Worm (Caenorhabditis elegans) whole organism, mixed stage, embryonic: Measurements from ENCODE around the gene lron-13.

Experiments
- cnd-1 ChIP-seq: fragments of 200-800 bp; sonication (Bioruptor generic); optimal IDR thresholded peaks from 2 replicates; lab custom pipeline; 2018; ENCODE audit warnings: mild to moderate bottlenecking, missing genetic modification characterization, missing compliant biosample characterization
- elt-1 ChIP-seq: sonication (generic microtip); optimal IDR thresholded peaks from 2 replicates; lab custom pipeline; 2017; ENCODE audit warnings: missing genetic modification characterization, mild to moderate bottlenecking, missing compliant biosample characterization, antibody characterized with exemption, moderate library complexity, borderline replicate concordance; ENCODE audit not compliant: insufficient read depth
- lsy-2 ChIP-seq: fragments of 150-350 bp; optimal IDR thresholded peaks from 2 replicates; lab custom pipeline; 2014; ENCODE audit warnings: missing biosample characterization, missing genetic modification characterization
- nhr-12 ChIP-seq: fragments of 150-350 bp; optimal IDR thresholded peaks from 2 replicates; lab custom pipeline; 2014; ENCODE audit warnings: missing biosample characterization, missing genetic modification characterization
- nhr-237 ChIP-seq: fragments of 150-350 bp; optimal IDR thresholded peaks from 2 replicates; lab custom pipeline; 2014; ENCODE audit warnings: missing biosample characterization, missing genetic modification characterization
- nhr-76 ChIP-seq: sonication (generic microtip); optimal IDR thresholded peaks from 2 replicates; lab custom pipeline; 2017; ENCODE audit warnings: missing biosample characterization, missing genetic modification characterization
- snpc-4 ChIP-seq: fragments of 150-350 bp; optimal IDR thresholded peaks from 2 replicates; lab custom pipeline; 2014; ENCODE audit warnings: missing biosample characterization, missing genetic modification characterization
- unc-62 ChIP-seq: fragments of 150-350 bp; optimal IDR thresholded peaks from 2 replicates; lab custom pipeline; 2014; ENCODE audit warnings: missing biosample characterization, missing genetic modification reagents, missing genetic modification characterization

ce11 chrIII:13510753-13511152, 16.5 kb upstream of the lron-13 start:
- no peak for TF ChIP-seq elt-1 (tag; lab: Kevin White, UChicago)
- TF ChIP-seq cnd-1 (tag; lab: Kevin White, UChicago) = no peak
- no peak for TF ChIP-seq nhr-76 (tag; lab: Kevin White, UChicago)
- TF ChIP-seq lsy-2 = no peak
- TF ChIP-seq unc-62 (GFP tag; lab: Kevin White, UChicago) = no peak
- no peak for TF ChIP-seq snpc-4
- TF ChIP-seq nhr-12 (tag; lab: Kevin White, UChicago) = no peak
- no peak for TF ChIP-seq nhr-237
